Worm (Caenorhabditis elegans): ENCODE results near the gene K07F5.6.

ce11 chrIV:9872786-9873185 lies 26.3 kb upstream of the K07F5.6 start:
- no peak for TF ChIP-seq cebp-2 (GFP tag; IDR thresholded peaks at IDR 0.05)
- no peak for TF ChIP-seq ceh-79 (tag; optimal IDR thresholded peaks at IDR 0.05)
- TF ChIP-seq T26A5.8 (tag; optimal IDR thresholded peaks at IDR 0.05): no peak
- no peak for TF ChIP-seq lin-54 (GFP tag; optimal IDR thresholded peaks at IDR 0.05)
- TF ChIP-seq ama-1 (optimal IDR thresholded peaks at IDR 0.05): no peak
- no peak for TF ChIP-seq ama-1 (GFP tag; optimal IDR thresholded peaks at IDR 0.05)
- no peak for TF ChIP-seq snpc-1.1 (tag; optimal IDR thresholded peaks at IDR 0.05; ENCODE audit: insufficient read depth)
- TF ChIP-seq let-526 (GFP tag; IDR thresholded peaks at IDR 0.05): no peak
- no peak for TF ChIP-seq nhr-90 (tag; optimal IDR thresholded peaks at IDR 0.05)
- no peak for TF ChIP-seq snpc-4 (GFP tag; optimal IDR thresholded peaks at IDR 0.05)
- TF ChIP-seq snpc-4 (tag; optimal IDR thresholded peaks at IDR 0.05): no peak
- no peak for TF ChIP-seq lin-40 (tag; optimal IDR thresholded peaks at IDR 0.05)
- TF ChIP-seq sea-2 (GFP tag; IDR thresholded peaks at IDR 0.05): no peak
- no peak for TF ChIP-seq snpc-1.3 (tag; optimal IDR thresholded peaks at IDR 0.05; ENCODE audit: insufficient read depth)
- TF ChIP-seq F10E7.11 (tag; optimal IDR thresholded peaks at IDR 0.05): no peak
- no peak for TF ChIP-seq atf-7 (tag; optimal IDR thresholded peaks at IDR 0.05)

Measured in whole organism, young adult.